Fruit fly (Drosophila melanogaster) whole organism, embryonic: ENCODE results near the gene Rpn1.

Experiments
- Ada2b ChIP-seq: fragments of 200-800 bp; sonication (Bioruptor generic); IDR thresholded peaks from 2 replicates; pipeline ENCODE4 v1.3.6; 2022; ENCODE audit warnings: missing biosample characterization, missing genetic modification characterization
- Atf-2 ChIP-seq: fragments of 200-800 bp; sonication (Bioruptor generic); optimal IDR thresholded peaks from 2 replicates; lab custom pipeline; 2016; ENCODE audit warnings: missing biosample characterization, missing genetic modification characterization
- CG11093 ChIP-seq: fragments of 200-800 bp; sonication (Bioruptor generic); IDR thresholded peaks from 3 replicates; pipeline ENCODE4 v1.3.6; 2022; ENCODE audit warnings: missing biosample characterization, missing genetic modification characterization
- CG12104 ChIP-seq: fragments of 200-800 bp; sonication (Bioruptor generic); optimal IDR thresholded peaks from 3 replicates; lab custom pipeline; 2016; ENCODE audit warnings: missing biosample characterization, missing genetic modification characterization
- CG12219 ChIP-seq: fragments of 200-800 bp; sonication (Bioruptor generic); optimal IDR thresholded peaks from 3 replicates; lab custom pipeline; 2018; ENCODE audit warnings: missing biosample characterization, mild to moderate bottlenecking, missing genetic modification characterization
- CG12299 ChIP-seq: fragments of 200-800 bp; sonication (Bioruptor generic); optimal IDR thresholded peaks from 2 replicates; lab custom pipeline; 2018; ENCODE audit warnings: missing biosample characterization, mild to moderate bottlenecking, missing genetic modification characterization
- CG12659 ChIP-seq: fragments of 200-800 bp; sonication (Bioruptor generic); optimal IDR thresholded peaks from 3 replicates; lab custom pipeline; 2017; ENCODE audit warnings: mild to moderate bottlenecking, missing biosample characterization, missing genetic modification reagents, missing genetic modification characterization
- CG12769 ChIP-seq: fragments of 200-800 bp; sonication (Bioruptor generic); optimal IDR thresholded peaks from 2 replicates; lab custom pipeline; 2019; ENCODE audit warnings: missing biosample characterization, mild to moderate bottlenecking, missing genetic modification characterization, moderate library complexity
- CG15269 ChIP-seq: fragments of 200-800 bp; sonication (Bioruptor generic); optimal IDR thresholded peaks from 2 replicates; lab custom pipeline; 2018; ENCODE audit warnings: missing biosample characterization, mild to moderate bottlenecking, missing genetic modification characterization, moderate library complexity
- CG1603 ChIP-seq: fragments of 200-800 bp; sonication (Bioruptor generic); optimal IDR thresholded peaks from 2 replicates; lab custom pipeline; 2019; ENCODE audit warnings: missing biosample characterization, mild to moderate bottlenecking, missing genetic modification characterization, moderate library complexity
- CG17186 ChIP-seq: fragments of 200-800 bp; sonication (Bioruptor generic); optimal IDR thresholded peaks from 3 replicates; lab custom pipeline; 2017; ENCODE audit warnings: missing biosample characterization, missing genetic modification reagents, missing genetic modification characterization
- CG2120 ChIP-seq: fragments of 200-800 bp; sonication (Bioruptor generic); optimal IDR thresholded peaks from 3 replicates; lab custom pipeline; 2016; ENCODE audit warnings: missing biosample characterization, missing genetic modification characterization
- CG2678 ChIP-seq: fragments of 200-800 bp; sonication (Bioruptor generic); optimal IDR thresholded peaks from 3 replicates; lab custom pipeline; 2019; ENCODE audit warnings: missing biosample characterization, mild to moderate bottlenecking, missing genetic modification characterization, moderate library complexity
- CG31224 ChIP-seq: fragments of 200-800 bp; sonication (Bioruptor generic); IDR thresholded peaks from 2 replicates; pipeline ENCODE4 v1.3.6; 2022; ENCODE audit warnings: missing biosample characterization, missing genetic modification characterization
- CG32772 ChIP-seq: fragments of 200-800 bp; sonication (Bioruptor generic); IDR thresholded peaks from 2 replicates; pipeline ENCODE4 v1.3.6; 2022; ENCODE audit warnings: missing biosample characterization, missing genetic modification characterization
- CG34376 ChIP-seq: fragments of 200-800 bp; sonication (Bioruptor generic); optimal IDR thresholded peaks from 2 replicates; lab custom pipeline; 2018; ENCODE audit warnings: missing biosample characterization, mild to moderate bottlenecking, missing genetic modification characterization
- CG6813 ChIP-seq: fragments of 200-800 bp; sonication (Bioruptor generic); optimal IDR thresholded peaks from 2 replicates; lab custom pipeline; 2017; ENCODE audit warnings: missing biosample characterization, missing genetic modification characterization, mild to moderate bottlenecking, moderate library complexity, missing genetic modification reagents
- CG6854 ChIP-seq: fragments of 200-800 bp; sonication (Bioruptor generic); optimal IDR thresholded peaks from 3 replicates; lab custom pipeline; 2017; ENCODE audit warnings: missing biosample characterization, mild to moderate bottlenecking, missing genetic modification characterization
- CG7357 ChIP-seq: fragments of 200-800 bp; sonication (Bioruptor generic); IDR thresholded peaks from 3 replicates; pipeline ENCODE4 v1.3.6; 2022; ENCODE audit warnings: missing biosample characterization, missing genetic modification characterization
- CG7556 ChIP-seq: fragments of 200-800 bp; sonication (Bioruptor generic); optimal IDR thresholded peaks from 2 replicates; lab custom pipeline; 2017; ENCODE audit warnings: missing biosample characterization, mild to moderate bottlenecking, missing genetic modification characterization
- CG8290 ChIP-seq, 3 experiments: fragments of 200-800 bp; sonication (Bioruptor generic); optimal IDR thresholded peaks; 2 replicates each; lab custom pipeline; 2016 to 2019; ENCODE audit warnings: missing biosample characterization in 3 of 3, missing genetic modification characterization in 3 of 3, mild to moderate bottlenecking in 2 of 3, moderate library complexity in 1 of 3
- CG8924 ChIP-seq: fragments of 200-800 bp; optimal IDR thresholded peaks from 3 replicates; lab custom pipeline; 2019; ENCODE audit warnings: missing biosample characterization, mild to moderate bottlenecking, missing genetic modification characterization, moderate library complexity
- CHES-1-like ChIP-seq: fragments of 200-800 bp; sonication (Bioruptor generic); optimal IDR thresholded peaks from 2 replicates; lab custom pipeline; 2016; ENCODE audit warnings: missing biosample characterization, missing genetic modification characterization
- CoRest ChIP-seq: fragments of 200-800 bp; sonication (Bioruptor generic); optimal IDR thresholded peaks from 3 replicates; lab custom pipeline; 2018; ENCODE audit warnings: missing biosample characterization, mild to moderate bottlenecking, missing genetic modification characterization, moderate library complexity
- Dek ChIP-seq: fragments of 200-800 bp; sonication (Bioruptor generic); optimal IDR thresholded peaks from 3 replicates; lab custom pipeline; 2019; ENCODE audit warnings: missing biosample characterization, mild to moderate bottlenecking, missing genetic modification characterization, moderate library complexity
- Fer3 ChIP-seq: fragments of 200-800 bp; sonication (Bioruptor generic); optimal IDR thresholded peaks from 2 replicates; lab custom pipeline; 2018; ENCODE audit warnings: missing biosample characterization, mild to moderate bottlenecking, missing genetic modification characterization, moderate library complexity
- Hand ChIP-seq: fragments of 200-800 bp; sonication (Bioruptor generic); optimal IDR thresholded peaks from 2 replicates; lab custom pipeline; 2017; ENCODE audit warnings: mild to moderate bottlenecking, missing biosample characterization, missing genetic modification reagents, missing genetic modification characterization
- Hmx ChIP-seq: fragments of 200-800 bp; sonication (Bioruptor generic); optimal IDR thresholded peaks from 2 replicates; lab custom pipeline; 2016; ENCODE audit warnings: missing biosample characterization, missing genetic modification characterization
- Max ChIP-seq: fragments of 200-800 bp; sonication (Bioruptor generic); optimal IDR thresholded peaks from 2 replicates; lab custom pipeline; 2016; ENCODE audit warnings: missing biosample characterization, mild to moderate bottlenecking, missing genetic modification characterization
- Med ChIP-seq: fragments of 200-800 bp; sonication (Bioruptor generic); peaks from one replicate; lab custom pipeline; 2016; ENCODE audit warnings: missing biosample characterization, missing genetic modification characterization, mild to moderate bottlenecking, inconsistent platforms, moderate library complexity
- NfI ChIP-seq: fragments of 200-800 bp; sonication (Bioruptor generic); optimal IDR thresholded peaks from 3 replicates; lab custom pipeline; 2018; ENCODE audit warnings: missing biosample characterization, mild to moderate bottlenecking, missing genetic modification characterization, moderate library complexity
- PHDP ChIP-seq: fragments of 200-800 bp; sonication (Bioruptor generic); optimal IDR thresholded peaks from 3 replicates; lab custom pipeline; 2018; ENCODE audit warnings: missing biosample characterization, mild to moderate bottlenecking, missing genetic modification characterization, moderate library complexity
- Spps ChIP-seq: fragments of 200-800 bp; sonication (Bioruptor generic); optimal IDR thresholded peaks from 2 replicates; lab custom pipeline; 2018; ENCODE audit warnings: missing biosample characterization, mild to moderate bottlenecking, missing genetic modification characterization
- Ssrp ChIP-seq: fragments of 200-800 bp; sonication (Bioruptor generic); optimal IDR thresholded peaks from 2 replicates; lab custom pipeline; 2018; ENCODE audit warnings: missing biosample characterization, mild to moderate bottlenecking, missing genetic modification characterization, moderate library complexity
- cwo ChIP-seq: fragments of 200-800 bp; sonication (Bioruptor generic); optimal IDR thresholded peaks from 3 replicates; lab custom pipeline; 2017; ENCODE audit warnings: missing biosample characterization, missing genetic modification characterization, mild to moderate bottlenecking, moderate library complexity, missing genetic modification reagents
- dimm ChIP-seq: fragments of 200-800 bp; sonication (Bioruptor generic); IDR thresholded peaks from 2 replicates; pipeline ENCODE4 v1.3.6; 2022; ENCODE audit warnings: missing biosample characterization, missing genetic modification characterization
- gem ChIP-seq: fragments of 200-800 bp; sonication (Bioruptor generic); optimal IDR thresholded peaks from 2 replicates; lab custom pipeline; 2019; ENCODE audit warnings: missing biosample characterization, mild to moderate bottlenecking, missing genetic modification characterization, moderate library complexity
- ken ChIP-seq: fragments of 200-800 bp; sonication (Bioruptor generic); IDR thresholded peaks from 3 replicates; pipeline ENCODE4 v1.3.6; 2022; ENCODE audit warnings: missing biosample characterization, missing genetic modification characterization
- lab ChIP-seq: fragments of 200-800 bp; sonication (Bioruptor generic); optimal IDR thresholded peaks from 3 replicates; lab custom pipeline; 2017; ENCODE audit warnings: missing biosample characterization, missing genetic modification characterization, mild to moderate bottlenecking, moderate library complexity, missing genetic modification reagents
- lilli ChIP-seq: fragments of 200-800 bp; sonication (Bioruptor generic); optimal IDR thresholded peaks from 3 replicates; lab custom pipeline; 2016; ENCODE audit warnings: missing biosample characterization, missing genetic modification characterization
- odd ChIP-seq: fragments of 200-800 bp; sonication (Bioruptor generic); optimal IDR thresholded peaks from 2 replicates; lab custom pipeline; 2017; ENCODE audit warnings: missing biosample characterization, mild to moderate bottlenecking, missing genetic modification characterization
- row ChIP-seq: fragments of 200-800 bp; sonication (Bioruptor generic); IDR thresholded peaks from 3 replicates; pipeline ENCODE4 v1.3.6; 2022; ENCODE audit warnings: missing biosample characterization, missing genetic modification characterization
- salm ChIP-seq: fragments of 200-800 bp; sonication (Bioruptor generic); optimal IDR thresholded peaks from 2 replicates; lab custom pipeline; 2018; ENCODE audit warnings: missing biosample characterization, mild to moderate bottlenecking, missing genetic modification characterization
- schlank ChIP-seq: fragments of 200-800 bp; sonication (Bioruptor generic); optimal IDR thresholded peaks from 2 replicates; lab custom pipeline; 2018; ENCODE audit warnings: missing biosample characterization, mild to moderate bottlenecking, missing genetic modification characterization
- sens ChIP-seq: fragments of 200-800 bp; sonication (Bioruptor generic); peaks from one replicate; lab custom pipeline; 2016; ENCODE audit warnings: missing biosample characterization, missing genetic modification characterization
- sna ChIP-seq: fragments of 200-800 bp; sonication (Bioruptor generic); IDR thresholded peaks from 2 replicates; pipeline ENCODE4 v1.3.6; 2022; ENCODE audit warnings: missing biosample characterization, missing genetic modification characterization; ENCODE audit not compliant: partially characterized antibody
- so ChIP-seq: fragments of 200-800 bp; sonication (Bioruptor generic); IDR thresholded peaks from 3 replicates; pipeline ENCODE4 v1.3.6; 2022; ENCODE audit warnings: missing biosample characterization, missing genetic modification characterization
- sob ChIP-seq: fragments of 200-800 bp; sonication (Bioruptor generic); IDR thresholded peaks from 2 replicates; pipeline ENCODE4 v1.3.6; 2022; ENCODE audit warnings: missing biosample characterization, missing genetic modification characterization
- trem ChIP-seq: fragments of 200-800 bp; optimal IDR thresholded peaks from 3 replicates; lab custom pipeline; 2019; ENCODE audit warnings: missing biosample characterization, mild to moderate bottlenecking, missing genetic modification characterization, moderate library complexity
- ttk ChIP-seq: fragments of 200-800 bp; sonication (Bioruptor generic); IDR thresholded peaks from 2 replicates; pipeline ENCODE4 v2.1.2; 2022; ENCODE audit warnings: missing biosample characterization, missing genetic modification characterization

Gene Rpn1

dm6 chr3L:19961805-19962204 lies 47.0 kb downstream of the Rpn1 start:
- TF ChIP-seq gem (tag; lab: Kevin White, UChicago): peak; percentile 40
- TF ChIP-seq odd (GFP tag; lab: Kevin White, UChicago): peak; percentile 5
- no peak for TF ChIP-seq Spps
- TF ChIP-seq lilli (GFP tag; lab: Kevin White, UChicago): peak; percentile 2
- no peak for TF ChIP-seq CG8924 (tag; lab: Kevin White, UChicago)
- TF ChIP-seq CG11093: no peak
- peak; percentile 84 for TF ChIP-seq Med (GFP tag; lab: Kevin White, UChicago)
- no peak for TF ChIP-seq Ada2b (GFP tag; lab: Robert Waterston, UW)
- 0 out of 3 replicates have a peak, but pooled peaks have one; percentile 9 for TF ChIP-seq so (GFP tag; lab: Robert Waterston, UW)
- TF ChIP-seq CG31224: no peak
- TF ChIP-seq Dek (tag; lab: Kevin White, UChicago): peak; percentile 20
- peak; percentile 21 for TF ChIP-seq CG1603 (tag; lab: Kevin White, UChicago)
- TF ChIP-seq cwo (GFP tag; lab: Kevin White, UChicago): peak; percentile 36
- TF ChIP-seq lab (GFP tag; lab: Kevin White, UChicago): peak; percentile 56
- peak; percentile 8 for TF ChIP-seq CG12299 (tag; lab: Kevin White, UChicago)
- TF ChIP-seq salm (tag; lab: Kevin White, UChicago): no peak
- no peak for TF ChIP-seq sna (GFP tag; lab: Robert Waterston, UW)
- TF ChIP-seq row (GFP tag; lab: Robert Waterston, UW): peak; percentile 50
- peak; percentile 50 for TF ChIP-seq NfI
- no peak for TF ChIP-seq Hmx
- TF ChIP-seq CHES-1-like (GFP tag; lab: Kevin White, UChicago): no peak
- TF ChIP-seq CG34376 (GFP tag; lab: Kevin White, UChicago): peak; percentile 28
- no peak for TF ChIP-seq Atf-2 (GFP tag; lab: Kevin White, UChicago)
- peak; percentile 30 for TF ChIP-seq sens (GFP tag; lab: Kevin White, UChicago)
- no peak for TF ChIP-seq CoRest
- TF ChIP-seq CG15269: peak; percentile 38
- TF ChIP-seq CG6854 (GFP tag; lab: Kevin White, UChicago): peak; percentile 45
- TF ChIP-seq schlank (tag; lab: Kevin White, UChicago): peak; percentile 20
- TF ChIP-seq CG12219 (GFP tag; lab: Kevin White, UChicago): peak; percentile 13
- TF ChIP-seq CG8290 (GFP tag; optimal IDR thresholded peaks at IDR 0.05; lab: Kevin White, UChicago): no peak
- TF ChIP-seq CG8290 (tag; optimal IDR thresholded peaks at IDR 0.05; lab: Kevin White, UChicago): peak in 1 of 2 experiments; percentile 52
- TF ChIP-seq CG12769 (tag; lab: Kevin White, UChicago): peak; percentile 45
- no peak for TF ChIP-seq Fer3
- peak; percentile 43 for TF ChIP-seq CG2120
- no peak for TF ChIP-seq sob (GFP tag; lab: Robert Waterston, UW)
- no peak for TF ChIP-seq dimm (GFP tag; lab: Robert Waterston, UW)
- peak; percentile 57 for TF ChIP-seq CG2678
- TF ChIP-seq CG12659 (GFP tag; lab: Kevin White, UChicago): peak; percentile 18
- no peak for TF ChIP-seq CG32772 (GFP tag; lab: Robert Waterston, UW)
- TF ChIP-seq CG12104: no peak
- TF ChIP-seq CG17186 (GFP tag; lab: Kevin White, UChicago): no peak
- no peak for TF ChIP-seq Ssrp (tag; lab: Kevin White, UChicago)
- TF ChIP-seq CG7357 (GFP tag; lab: Robert Waterston, UW): no peak
- TF ChIP-seq Max (GFP tag; lab: Kevin White, UChicago): no peak
- peak; percentile 53 for TF ChIP-seq CG7556
- TF ChIP-seq ken (GFP tag; lab: Robert Waterston, UW): no peak
- TF ChIP-seq ttk: no peak
- TF ChIP-seq PHDP: peak; percentile 39
- TF ChIP-seq trem (tag; lab: Kevin White, UChicago): no peak
- peak; percentile 25 for TF ChIP-seq CG6813 (GFP tag; lab: Kevin White, UChicago)
- peak; percentile 75 for TF ChIP-seq Hand (GFP tag; lab: Kevin White, UChicago)
